Worm (Caenorhabditis elegans): ENCODE results near the gene Y57G11B.2.
A peak's percentile ranks its signal among the peaks of the same experiment; 100 is the strongest.

The Y57G11B.2 gene

ce11 chrIV:14610942-14611724, 46.0 kb downstream of the Y57G11B.2 start (continued):
- TF ChIP-seq madf-3 (GFP tag; IDR thresholded peaks at IDR 0.05) (0 out of 2 replicates have a peak, but pooled peaks have one; percentile 51), madf-6 (GFP tag; IDR thresholded peaks at IDR 0.05) (0 out of 2 replicates have a peak, but pooled peaks have one; percentile 46), akir-1 (GFP tag; optimal IDR thresholded peaks at IDR 0.05) (no peak), lin-26 (GFP tag; IDR thresholded peaks at IDR 0.05) (peak; percentile 74), snpc-4 (GFP tag; optimal IDR thresholded peaks at IDR 0.05) (peak; percentile 88), snpc-4 (tag; optimal IDR thresholded peaks at IDR 0.05) (peak; percentile 23 to 98 (median 94)), ccch-3 (GFP tag; optimal IDR thresholded peaks at IDR 0.05) (peak; percentile 17), hmg-1.2 (GFP tag; IDR thresholded peaks at IDR 0.05) (peak; percentile 41; the same call in 1 of the 2 replicates), hsf-1 (GFP tag; IDR thresholded peaks at IDR 0.05) (0 out of 2 replicates have a peak, but pooled peaks have one; percentile 5), snpc-1.3 (tag; optimal IDR thresholded peaks at IDR 0.05; ENCODE audit: insufficient read depth) (peak; percentile 52), let-607 (tag; optimal IDR thresholded peaks at IDR 0.05) (peak; percentile 7 to 25), lin-40 (tag; optimal IDR thresholded peaks at IDR 0.05) (peak; percentile 45), egl-44 (GFP tag; IDR thresholded peaks at IDR 0.05) (no peak), rcor-1 (GFP tag; IDR thresholded peaks at IDR 0.05) (0 out of 2 replicates have a peak, but pooled peaks have one; percentile 8), tbx-9 (tag; optimal IDR thresholded peaks at IDR 0.05; ENCODE audit: borderline replicate concordance) (no peak), ceh-27 (GFP tag; optimal IDR thresholded peaks at IDR 0.05) (peak; percentile 24), attf-5 (GFP tag; optimal IDR thresholded peaks at IDR 0.05) (peak; percentile 53), K12H6.12 (tag; optimal IDR thresholded peaks at IDR 0.05) (no peak), zim-3 (tag; optimal IDR thresholded peaks at IDR 0.05) (peak; percentile 39), F33H1.4 (GFP tag; IDR thresholded peaks at IDR 0.05) (peak; percentile 23; the same call in 1 of the 2 replicates), ceh-100 (GFP tag; IDR thresholded peaks at IDR 0.05) (no peak), nhr-179 (tag; optimal IDR thresholded peaks at IDR 0.05) (no peak), T26A5.8 (tag; optimal IDR thresholded peaks at IDR 0.05) (peak; percentile 5)

ce11 chrIV:14611892-14612497, 46.8 kb downstream of the Y57G11B.2 start:
- TF ChIP-seq lin-26 (GFP tag; IDR thresholded peaks at IDR 0.05): peak; percentile 58; the same call in 1 of the 2 replicates
- TF ChIP-seq cebp-1 (GFP tag; IDR thresholded peaks at IDR 0.05): no peak
- peak; percentile 29 for TF ChIP-seq cebp-1 (tag; optimal IDR thresholded peaks at IDR 0.05)
- no peak for TF ChIP-seq egl-44 (GFP tag; IDR thresholded peaks at IDR 0.05)
- 0 out of 2 replicates have a peak, but pooled peaks have one; percentile 56 for TF ChIP-seq cebp-2 (GFP tag; IDR thresholded peaks at IDR 0.05)
- no peak for TF ChIP-seq madf-10 (tag; optimal IDR thresholded peaks at IDR 0.05)
- 0 out of 2 replicates have a peak, but pooled peaks have one; percentile 18 for TF ChIP-seq Y79H2A.3 (GFP tag; conservative IDR thresholded peaks at IDR 0.05)
- no peak for TF ChIP-seq gei-17 (GFP tag; optimal IDR thresholded peaks at IDR 0.05)
- no peak for TF ChIP-seq snpc-4 (GFP tag; optimal IDR thresholded peaks at IDR 0.05)
- TF ChIP-seq snpc-4 (tag; optimal IDR thresholded peaks at IDR 0.05): peak; percentile 59 to 86 (median 82)
- no peak for TF ChIP-seq Y56A3A.18 (GFP tag; IDR thresholded peaks at IDR 0.05)

- TF ChIP-seq unc-62 (GFP tag; optimal IDR thresholded peaks at IDR 0.05) (peak; percentile 31), him-1 (tag; optimal IDR thresholded peaks at IDR 0.05) (no peak), somi-1 (GFP tag; optimal IDR thresholded peaks at IDR 0.05) (peak; percentile 72), Y53F4B.3 (GFP tag; IDR thresholded peaks at IDR 0.05) (no peak), hmg-1.2 (GFP tag; IDR thresholded peaks at IDR 0.05) (peak; percentile 4; the same call in 1 of the 2 replicates), attf-3 (GFP tag; conservative IDR thresholded peaks at IDR 0.05) (no peak), egl-18 (GFP tag; IDR thresholded peaks at IDR 0.05) (no peak), cebp-2 (GFP tag; IDR thresholded peaks at IDR 0.05) (no peak), F23B12.7 (tag; optimal IDR thresholded peaks at IDR 0.05; ENCODE audit: insufficient read depth) (no peak), Y67H2A.10 (GFP tag; conservative IDR thresholded peaks at IDR 0.05) (no peak), C06A6.2 (GFP tag; conservative IDR thresholded peaks at IDR 0.05) (no peak), F22D6.2 (tag; optimal IDR thresholded peaks at IDR 0.05) (no peak), snpc-1.1 (tag; optimal IDR thresholded peaks at IDR 0.05; ENCODE audit: insufficient read depth) (no peak)
Observed at ce11 chrIV:14612547-14613329, 47.6 kb downstream of the Y57G11B.2 start.

All from whole organism, young adult.